Worm (Caenorhabditis elegans) whole organism, L4 larva: ENCODE data around the gene T27E4.5.

Experiments
- F44E2.7 ChIP-seq: fragments of 200-800 bp; sonication (Bioruptor generic); IDR thresholded peaks from 2 replicates; pipeline ENCODE4 v2.1.2; 2022; ENCODE audit warnings: missing genetic modification characterization, missing compliant biosample characterization
- aly-2 ChIP-seq: sonication (generic microtip); optimal IDR thresholded peaks from 2 replicates; lab custom pipeline; 2018; ENCODE audit warnings: missing biosample characterization, missing genetic modification characterization
- hif-1 ChIP-seq, 2 experiments: sonication (generic microtip); optimal IDR thresholded peaks; 2 replicates each; lab custom pipeline; 2016 to 2017; ENCODE audit warnings: missing compliant biosample characterization in 2 of 2, missing genetic modification characterization in 2 of 2, missing genetic modification reagents in 2 of 2, missing genotype in 2 of 2, mild to moderate bottlenecking in 1 of 2
- jun-1 ChIP-seq: fragments of 150-350 bp; optimal IDR thresholded peaks from 2 replicates; lab custom pipeline; 2014; ENCODE audit warnings: missing biosample characterization, missing genetic modification reagents, missing genetic modification characterization
- lin-13 ChIP-seq: fragments of 150-350 bp; optimal IDR thresholded peaks from 2 replicates; lab custom pipeline; 2014; ENCODE audit warnings: missing biosample characterization, missing genetic modification reagents, missing genetic modification characterization
- pqm-1 ChIP-seq: sonication (generic microtip); optimal IDR thresholded peaks from 2 replicates; lab custom pipeline; 2017; ENCODE audit warnings: missing biosample characterization, missing genetic modification characterization
- snpc-4 ChIP-seq: fragments of 150-350 bp; optimal IDR thresholded peaks from 2 replicates; lab custom pipeline; 2014; ENCODE audit warnings: missing biosample characterization, missing genetic modification characterization
- unc-62 ChIP-seq, 3 experiments: fragments of 150-350 bp in 1 of 3; sonication (generic microtip); optimal IDR thresholded peaks in 2 of 3; peaks in 1 of 3; 1 replicate in 1 of 3; 2 replicates in 2 of 3; lab custom pipeline; 2014 to 2017; ENCODE audit warnings: missing biosample characterization in 3 of 3, missing genetic modification characterization in 3 of 3, missing genetic modification reagents in 3 of 3, missing genotype in 1 of 3
- zfp-3 ChIP-seq: fragments of 200-800 bp; sonication (Bioruptor generic); conservative IDR thresholded peaks from 2 replicates; pipeline ENCODE4 v1.3.6; 2022; ENCODE audit warnings: missing genetic modification reagents, missing genetic modification characterization, missing compliant biosample characterization

- no peak for TF ChIP-seq aly-2 (tag; lab: Kevin White, UChicago)
- TF ChIP-seq pqm-1 (tag; lab: Kevin White, UChicago) = no peak
- no peak for TF ChIP-seq snpc-4 (tag; lab: Kevin White, UChicago)
- no peak for TF ChIP-seq unc-62 (GFP tag; optimal IDR thresholded peaks at IDR 0.05 in 1 of 2; lab: Kevin White, UChicago)
- no peak for TF ChIP-seq unc-62 (tag; optimal IDR thresholded peaks at IDR 0.05; lab: Kevin White, UChicago)
- no peak for TF ChIP-seq lin-13 (GFP tag; lab: Kevin White, UChicago)
- no peak for TF ChIP-seq jun-1 (tag; lab: Kevin White, UChicago)
- TF ChIP-seq zfp-3 (GFP tag; lab: Robert Waterston, UW) = no peak
- TF ChIP-seq hif-1 (tag; optimal IDR thresholded peaks at IDR 0.05; lab: Kevin White, UChicago) = no peak
- TF ChIP-seq F44E2.7 (GFP tag; lab: Robert Waterston, UW) = no peak
Measured at ce11 chrV:9056253-9056652, 13.3 kb downstream of the T27E4.5 start, which contains the start of gene C25E10.10.
